Fruit fly (Drosophila melanogaster) whole organism, embryonic: ENCODE data around the gene CG46313.

ENCODE experiments used
- Blimp-1 ChIP-seq: fragments of 200-800 bp; sonication (Bioruptor generic); optimal IDR thresholded peaks from 3 replicates; lab custom pipeline; 2018; ENCODE audit warnings: missing biosample characterization, missing genetic modification characterization, mild to moderate bottlenecking, moderate library complexity, missing genetic modification reagents
- CG1024 ChIP-seq: fragments of 200-800 bp; sonication (Bioruptor generic); IDR thresholded peaks from 2 replicates; pipeline ENCODE4 v1.3.6; 2022; ENCODE audit warnings: missing biosample characterization, missing genetic modification characterization
- CG11398 ChIP-seq: fragments of 200-800 bp; sonication (Bioruptor generic); optimal IDR thresholded peaks from 2 replicates; lab custom pipeline; 2016; ENCODE audit warnings: missing biosample characterization, missing genetic modification characterization
- CG12071 ChIP-seq: fragments of 200-800 bp; sonication (Bioruptor generic); optimal IDR thresholded peaks from 3 replicates; lab custom pipeline; 2018; ENCODE audit warnings: missing biosample characterization, mild to moderate bottlenecking, missing genetic modification characterization
- CG12155 ChIP-seq: fragments of 200-800 bp; sonication (Bioruptor generic); optimal IDR thresholded peaks from 3 replicates; lab custom pipeline; 2016; ENCODE audit warnings: missing biosample characterization, missing genetic modification characterization
- CG12659 ChIP-seq: fragments of 200-800 bp; sonication (Bioruptor generic); optimal IDR thresholded peaks from 3 replicates; lab custom pipeline; 2017; ENCODE audit warnings: mild to moderate bottlenecking, missing biosample characterization, missing genetic modification reagents, missing genetic modification characterization
- CG13123 ChIP-seq: fragments of 200-800 bp; sonication (Bioruptor generic); optimal IDR thresholded peaks from 2 replicates; lab custom pipeline; 2016; ENCODE audit warnings: missing biosample characterization, missing genetic modification characterization
- CG14441 ChIP-seq: fragments of 200-800 bp; sonication (Bioruptor generic); IDR thresholded peaks from 2 replicates; pipeline ENCODE4 v1.3.6; 2022; ENCODE audit warnings: missing biosample characterization, missing genetic modification characterization
- CG14667 ChIP-seq: fragments of 200-800 bp; sonication (Bioruptor generic); IDR thresholded peaks from 2 replicates; pipeline ENCODE4 v1.3.6; 2022; ENCODE audit warnings: missing biosample characterization, missing genetic modification characterization
- CG14965 ChIP-seq: fragments of 200-800 bp; sonication (Bioruptor generic); optimal IDR thresholded peaks from 2 replicates; lab custom pipeline; 2016; ENCODE audit warnings: missing biosample characterization, missing genetic modification characterization, borderline replicate concordance
- CG15011 ChIP-seq: fragments of 200-800 bp; sonication (Bioruptor generic); optimal IDR thresholded peaks from 3 replicates; lab custom pipeline; 2018; ENCODE audit warnings: missing biosample characterization, mild to moderate bottlenecking, missing genetic modification characterization
- CG17359 ChIP-seq: fragments of 200-800 bp; sonication (Bioruptor generic); optimal IDR thresholded peaks from 3 replicates; lab custom pipeline; 2018; ENCODE audit warnings: missing biosample characterization, mild to moderate bottlenecking, missing genetic modification characterization, moderate library complexity
- CG2202 ChIP-seq: fragments of 200-800 bp; sonication (Bioruptor generic); optimal IDR thresholded peaks from 2 replicates; lab custom pipeline; 2018; ENCODE audit warnings: missing biosample characterization, mild to moderate bottlenecking, missing genetic modification characterization
- CG34224 ChIP-seq: fragments of 200-800 bp; sonication (Bioruptor generic); IDR thresholded peaks from 3 replicates; pipeline ENCODE4 v1.3.6; 2022; ENCODE audit warnings: missing biosample characterization, missing genetic modification characterization; ENCODE audit not compliant: partially characterized antibody
- CG5245 ChIP-seq: fragments of 200-800 bp; sonication (Bioruptor generic); optimal IDR thresholded peaks from 3 replicates; lab custom pipeline; 2016; ENCODE audit warnings: missing biosample characterization, missing genetic modification characterization
- CG5953 ChIP-seq: fragments of 200-800 bp; sonication (Bioruptor generic); IDR thresholded peaks from 2 replicates; pipeline ENCODE4 v1.3.6; 2022; ENCODE audit warnings: missing biosample characterization, missing genetic modification characterization
- CG6683 ChIP-seq: fragments of 200-800 bp; sonication (Bioruptor generic); optimal IDR thresholded peaks from 2 replicates; lab custom pipeline; 2017; ENCODE audit warnings: missing biosample characterization, mild to moderate bottlenecking, missing genetic modification characterization, missing genetic modification reagents
- CG7372 ChIP-seq: fragments of 200-800 bp; sonication (Bioruptor generic); IDR thresholded peaks from 2 replicates; pipeline ENCODE4 v1.3.6; 2022; ENCODE audit warnings: missing biosample characterization, missing genetic modification characterization
- CG7839 ChIP-seq: fragments of 200-800 bp; sonication (Bioruptor generic); optimal IDR thresholded peaks from 3 replicates; lab custom pipeline; 2018; ENCODE audit warnings: missing biosample characterization, mild to moderate bottlenecking, missing genetic modification characterization, moderate library complexity
- CG9797 ChIP-seq: fragments of 200-800 bp; sonication (Bioruptor generic); optimal IDR thresholded peaks from 3 replicates; lab custom pipeline; 2018; ENCODE audit warnings: missing biosample characterization, mild to moderate bottlenecking, missing genetic modification characterization
- Camta ChIP-seq: fragments of 200-800 bp; sonication (Bioruptor generic); optimal IDR thresholded peaks from 2 replicates; lab custom pipeline; 2016; ENCODE audit warnings: missing biosample characterization, missing genetic modification characterization
- D19A ChIP-seq: fragments of 200-800 bp; optimal IDR thresholded peaks from 3 replicates; lab custom pipeline; 2019; ENCODE audit warnings: missing biosample characterization, mild to moderate bottlenecking, missing genetic modification characterization, moderate library complexity
- Dbx ChIP-seq: fragments of 200-800 bp; sonication (Bioruptor generic); IDR thresholded peaks from 3 replicates; pipeline ENCODE4 v1.3.6; 2022; ENCODE audit warnings: missing biosample characterization, missing genetic modification characterization
- ERR ChIP-seq: fragments of 200-800 bp; sonication (Bioruptor generic); optimal IDR thresholded peaks from 2 replicates; lab custom pipeline; 2016; ENCODE audit warnings: missing biosample characterization, missing genetic modification characterization
- Ets65A ChIP-seq: fragments of 200-800 bp; sonication (Bioruptor generic); peaks from one replicate; lab custom pipeline; 2016; ENCODE audit warnings: missing biosample characterization, missing genetic modification characterization
- Fer1 ChIP-seq: fragments of 200-800 bp; sonication (Bioruptor generic); optimal IDR thresholded peaks from 2 replicates; lab custom pipeline; 2017; ENCODE audit warnings: missing biosample characterization, mild to moderate bottlenecking, missing genetic modification characterization
- Hr51 ChIP-seq, 2 experiments: fragments of 200-800 bp; sonication (Bioruptor generic); optimal IDR thresholded peaks; 2 replicates in 1 of 2; 3 replicates in 1 of 2; lab custom pipeline; 2016 to 2018; ENCODE audit warnings: missing biosample characterization in 2 of 2, missing genetic modification characterization in 2 of 2, mild to moderate bottlenecking in 1 of 2, moderate library complexity in 1 of 2
- Hr78 ChIP-seq, 2 experiments: fragments of 200-800 bp in 1 of 2; fragments of >200 bp in 1 of 2; sonication (Bioruptor generic) in 1 of 2; optimal IDR thresholded peaks; 2 replicates each; lab custom pipeline; 2017 to 2019; ENCODE audit warnings: missing biosample characterization in 2 of 2, missing genetic modification characterization in 2 of 2, mild to moderate bottlenecking in 1 of 2, moderate library complexity in 1 of 2
- NC2β ChIP-seq: fragments of 200-800 bp; sonication (Bioruptor generic); optimal IDR thresholded peaks from 2 replicates; lab custom pipeline; 2016; ENCODE audit warnings: missing biosample characterization, missing genetic modification characterization
- Poxn ChIP-seq: fragments of 200-800 bp; sonication (Bioruptor generic); IDR thresholded peaks from 2 replicates; pipeline ENCODE4 v1.3.6; 2022; ENCODE audit warnings: missing biosample characterization, missing genetic modification characterization
- Ravus ChIP-seq: fragments of 200-800 bp; sonication (Bioruptor generic); IDR thresholded peaks from 2 replicates; pipeline ENCODE4 v1.3.6; 2022; ENCODE audit warnings: missing biosample characterization, missing genetic modification characterization
- Stat92E ChIP-seq, 3 experiments: fragments of >200 bp in 2 of 3; fragments of 200-800 bp in 1 of 3; sonication (Bioruptor generic) in 1 of 3; optimal IDR thresholded peaks; 2 replicates each; lab custom pipeline; 2017 to 2019; ENCODE audit warnings: missing biosample characterization in 3 of 3, missing genetic modification characterization in 3 of 3, mild to moderate bottlenecking in 1 of 3, moderate library complexity in 1 of 3
- ato ChIP-seq: fragments of 200-800 bp; sonication (Bioruptor generic); IDR thresholded peaks from 2 replicates; pipeline ENCODE4 v1.3.6; 2022; ENCODE audit warnings: missing biosample characterization, missing genetic modification characterization; ENCODE audit not compliant: partially characterized antibody
- bigmax ChIP-seq: fragments of 200-800 bp; sonication (Bioruptor generic); optimal IDR thresholded peaks from 2 replicates; lab custom pipeline; 2018; ENCODE audit warnings: missing biosample characterization, mild to moderate bottlenecking, missing genetic modification characterization
- btn ChIP-seq: fragments of 200-800 bp; sonication (Bioruptor generic); optimal IDR thresholded peaks from 2 replicates; lab custom pipeline; 2016; ENCODE audit warnings: missing biosample characterization, missing genetic modification characterization
- cwo ChIP-seq: fragments of 200-800 bp; sonication (Bioruptor generic); optimal IDR thresholded peaks from 3 replicates; lab custom pipeline; 2017; ENCODE audit warnings: missing biosample characterization, missing genetic modification characterization, mild to moderate bottlenecking, moderate library complexity, missing genetic modification reagents
- dimm ChIP-seq: fragments of 200-800 bp; sonication (Bioruptor generic); IDR thresholded peaks from 2 replicates; pipeline ENCODE4 v1.3.6; 2022; ENCODE audit warnings: missing biosample characterization, missing genetic modification characterization
- gfzf ChIP-seq: fragments of 200-800 bp; sonication (Bioruptor generic); optimal IDR thresholded peaks from 2 replicates; lab custom pipeline; 2016; ENCODE audit warnings: missing biosample characterization, mild to moderate bottlenecking, missing genetic modification characterization, moderate library complexity
- jigr1 ChIP-seq: fragments of 200-800 bp; sonication (Bioruptor generic); IDR thresholded peaks from 3 replicates; pipeline ENCODE4 v1.3.6; 2022; ENCODE audit warnings: missing biosample characterization, missing genetic modification characterization
- kni ChIP-seq: fragments of 200-800 bp; sonication (Bioruptor generic); optimal IDR thresholded peaks from 3 replicates; lab custom pipeline; 2017; ENCODE audit warnings: mild to moderate bottlenecking, missing biosample characterization, missing genetic modification reagents, missing genetic modification characterization
- luna ChIP-seq: fragments of 200-800 bp; sonication (Bioruptor generic); optimal IDR thresholded peaks from 2 replicates; lab custom pipeline; 2016; ENCODE audit warnings: missing biosample characterization, missing genetic modification characterization
- mirr ChIP-seq: fragments of 200-800 bp; sonication (Bioruptor generic); optimal IDR thresholded peaks from 3 replicates; lab custom pipeline; 2018; ENCODE audit warnings: missing biosample characterization, mild to moderate bottlenecking, missing genetic modification characterization
- nau ChIP-seq: fragments of 200-800 bp; sonication (Bioruptor generic); optimal IDR thresholded peaks from 3 replicates; lab custom pipeline; 2017; ENCODE audit warnings: missing biosample characterization, mild to moderate bottlenecking, missing genetic modification characterization, missing genetic modification reagents
- psq ChIP-seq: fragments of 200-800 bp; sonication (Bioruptor generic); optimal IDR thresholded peaks from 2 replicates; lab custom pipeline; 2017; ENCODE audit warnings: missing biosample characterization, missing genetic modification characterization
- row ChIP-seq: fragments of 200-800 bp; sonication (Bioruptor generic); IDR thresholded peaks from 3 replicates; pipeline ENCODE4 v1.3.6; 2022; ENCODE audit warnings: missing biosample characterization, missing genetic modification characterization
- sima ChIP-seq: fragments of 200-800 bp; sonication (Bioruptor generic); optimal IDR thresholded peaks from 2 replicates; lab custom pipeline; 2016; ENCODE audit warnings: missing biosample characterization, missing genetic modification characterization
- sob ChIP-seq: fragments of 200-800 bp; sonication (Bioruptor generic); IDR thresholded peaks from 2 replicates; pipeline ENCODE4 v1.3.6; 2022; ENCODE audit warnings: missing biosample characterization, missing genetic modification characterization
- ssp ChIP-seq: fragments of 200-800 bp; sonication (Bioruptor generic); IDR thresholded peaks from 2 replicates; pipeline ENCODE4 v1.3.6; 2022; ENCODE audit warnings: missing biosample characterization, missing genetic modification characterization
- stwl ChIP-seq: fragments of 200-800 bp; sonication (Bioruptor generic); optimal IDR thresholded peaks from 3 replicates; lab custom pipeline; 2018; ENCODE audit warnings: missing biosample characterization, mild to moderate bottlenecking, missing genetic modification characterization, moderate library complexity

Gene CG46313

dm6 chr3R:26952200-26952856 is 26.0 kb upstream of the CG46313 start (continued):
- TF ChIP-seq CG14965 (no peak), Poxn (no peak), CG13123 (GFP tag; lab: Kevin White, UChicago) (no peak), Hr51 (GFP tag; optimal IDR thresholded peaks at IDR 0.05; lab: Kevin White, UChicago) (no peak), btn (GFP tag; lab: Kevin White, UChicago) (no peak), bigmax (GFP tag; lab: Kevin White, UChicago) (no peak), CG12659 (peak; percentile 17), gfzf (GFP tag; lab: Kevin White, UChicago) (no peak), ERR (GFP tag; lab: Kevin White, UChicago) (no peak), cwo (peak; percentile 74), Ravus (GFP tag; lab: Robert Waterston, UW) (no peak), dimm (GFP tag; lab: Robert Waterston, UW) (no peak), stwl (no peak), luna (GFP tag; lab: Kevin White, UChicago) (peak; percentile 25), Camta (no peak), jigr1 (GFP tag; lab: Robert Waterston, UW) (no peak), kni (no peak), CG12155 (GFP tag; lab: Kevin White, UChicago) (no peak), CG1024 (GFP tag; lab: Robert Waterston, UW) (no peak), ssp (no peak), Fer1 (GFP tag; lab: Kevin White, UChicago) (peak; percentile 40), row (GFP tag; lab: Robert Waterston, UW) (peak; percentile 53; the same call in 2 of the 3 replicates), Blimp-1 (GFP tag; lab: Kevin White, UChicago) (no peak), Ets65A (GFP tag; lab: Kevin White, UChicago) (peak; percentile 84), ato (GFP tag; lab: Robert Waterston, UW) (no peak), CG5953 (GFP tag; lab: Robert Waterston, UW) (no peak), NC2β (GFP tag; lab: Kevin White, UChicago) (no peak), CG14441 (0 out of 2 replicates have a peak, but pooled peaks have one; percentile 14), Dbx (GFP tag; lab: Robert Waterston, UW) (peak; percentile 36; the same call in 1 of the 3 replicates), CG14667 (GFP tag; lab: Robert Waterston, UW) (no peak), CG7372 (GFP tag; lab: Robert Waterston, UW) (no peak), D19A (tag; lab: Kevin White, UChicago) (peak; percentile 49), CG6683 (no peak), CG9797 (GFP tag; lab: Kevin White, UChicago) (no peak), sima (no peak), CG17359 (tag; lab: Kevin White, UChicago) (no peak), CG5245 (GFP tag; lab: Kevin White, UChicago) (no peak), Stat92E (GFP tag; optimal IDR thresholded peaks at IDR 0.05; lab: Kevin White, UChicago) (no peak), mirr (GFP tag; lab: Kevin White, UChicago) (peak; percentile 48), CG15011 (GFP tag; lab: Kevin White, UChicago) (no peak), psq (GFP tag; lab: Kevin White, UChicago) (no peak), CG11398 (GFP tag; lab: Kevin White, UChicago) (no peak), CG12071 (GFP tag; lab: Kevin White, UChicago) (no peak), CG7839 (tag; lab: Kevin White, UChicago) (peak; percentile 46), Hr78 (GFP tag; optimal IDR thresholded peaks at IDR 0.05; lab: Kevin White, UChicago) (no peak), CG2202 (tag; lab: Kevin White, UChicago) (no peak), sob (GFP tag; lab: Robert Waterston, UW) (peak; percentile 20; the same call in 1 of the 2 replicates), CG34224 (GFP tag; lab: Robert Waterston, UW) (no peak), nau (no peak)
